Fruit fly (Drosophila melanogaster) whole organism, wandering third instar larva: ENCODE data around the gene Sfp70A4.
A peak's percentile ranks its signal among the peaks of the same experiment; 100 is the strongest.

Experiments used
- Abd-B ChIP-seq: fragments of >200 bp; optimal IDR thresholded peaks from 2 replicates; lab custom pipeline; 2017; ENCODE audit warnings: missing biosample characterization, missing genetic modification characterization
- CG32264 ChIP-seq: fragments of 200-800 bp; sonication (Bioruptor generic); optimal IDR thresholded peaks from 2 replicates; lab custom pipeline; 2016; ENCODE audit warnings: missing biosample characterization, missing genetic modification characterization
- CG9705 ChIP-seq: fragments of 200-800 bp; sonication (Bioruptor generic); optimal IDR thresholded peaks from 2 replicates; lab custom pipeline; 2018; ENCODE audit warnings: missing biosample characterization, mild to moderate bottlenecking, missing genetic modification characterization
- CrebA ChIP-seq: fragments of 200-800 bp; sonication (Bioruptor generic); optimal IDR thresholded peaks from 2 replicates; lab custom pipeline; 2016; ENCODE audit warnings: missing biosample characterization, mild to moderate bottlenecking, missing genetic modification characterization, borderline replicate concordance
- Dfd ChIP-seq: fragments of >200 bp; optimal IDR thresholded peaks from 2 replicates; lab custom pipeline; 2017; ENCODE audit warnings: missing biosample characterization, missing genetic modification characterization
- Dif ChIP-seq: fragments of 200-275, 200-300 bp; sonication (Bioruptor generic); optimal IDR thresholded peaks from 2 replicates; lab custom pipeline; 2018; ENCODE audit warnings: missing biosample characterization, missing genetic modification characterization; ENCODE audit not compliant: partially characterized antibody
- HLH106 ChIP-seq: fragments of 200-800 bp; optimal IDR thresholded peaks from 3 replicates; lab custom pipeline; 2019; ENCODE audit warnings: missing biosample characterization, mild to moderate bottlenecking, missing genetic modification characterization, moderate library complexity
- Hnf4 ChIP-seq: fragments of 200-800 bp; sonication (Bioruptor generic); optimal IDR thresholded peaks from 2 replicates; lab custom pipeline; 2016; ENCODE audit warnings: missing biosample characterization, mild to moderate bottlenecking, missing genetic modification characterization
- Hr83 ChIP-seq: fragments of 200-300 bp; sonication (Bioruptor generic); optimal IDR thresholded peaks from 2 replicates; lab custom pipeline; 2016; ENCODE audit warnings: missing biosample characterization, mild to moderate bottlenecking, missing genetic modification characterization, moderate library complexity; ENCODE audit not compliant: poor library complexity, severe bottlenecking
- Jra ChIP-seq: sonication (Bioruptor generic); optimal IDR thresholded peaks from 2 replicates; lab custom pipeline; 2016; ENCODE audit warnings: missing biosample characterization, missing genetic modification characterization
- Mio ChIP-seq: sonication (Bioruptor generic); optimal IDR thresholded peaks from 2 replicates; lab custom pipeline; 2016; ENCODE audit warnings: missing biosample characterization, missing genetic modification characterization
- Myc ChIP-seq: fragments of >200 bp; optimal IDR thresholded peaks from 2 replicates; lab custom pipeline; 2017
- N ChIP-seq: fragments of >200 bp; optimal IDR thresholded peaks from 2 replicates; lab custom pipeline; 2018; ENCODE audit warnings: missing biosample characterization, missing external identifiers, missing genetic modification characterization
- OdsH ChIP-seq: fragments of 200-800 bp; sonication (Bioruptor generic); optimal IDR thresholded peaks from 2 replicates; lab custom pipeline; 2016; ENCODE audit warnings: missing biosample characterization, mild to moderate bottlenecking, missing genetic modification characterization
- Rel ChIP-seq, 2 experiments: fragments of 200-800 bp; sonication (Bioruptor generic) in 1 of 2; optimal IDR thresholded peaks; 2 replicates in 1 of 2; 3 replicates in 1 of 2; lab custom pipeline; 2016 to 2019; ENCODE audit warnings: mild to moderate bottlenecking in 2 of 2, missing biosample characterization in 2 of 2, missing genetic modification characterization in 2 of 2, moderate library complexity in 1 of 2
- Sp1 ChIP-seq: fragments of 200-800 bp; sonication (Bioruptor generic); optimal IDR thresholded peaks from 3 replicates; lab custom pipeline; 2019; ENCODE audit warnings: missing biosample characterization, mild to moderate bottlenecking, missing genetic modification characterization, moderate library complexity
- Vsx2 ChIP-seq: fragments of 200-300, 225-300 bp; sonication (Bioruptor generic); optimal IDR thresholded peaks from 2 replicates; lab custom pipeline; 2018; ENCODE audit warnings: missing biosample characterization, missing genetic modification characterization; ENCODE audit not compliant: partially characterized antibody
- brk ChIP-seq: fragments of 200-800 bp; sonication (Bioruptor generic); optimal IDR thresholded peaks from 2 replicates; lab custom pipeline; 2016; ENCODE audit warnings: missing biosample characterization, mild to moderate bottlenecking, missing genetic modification characterization
- dl ChIP-seq, 2 experiments: fragments of 175-275, 200-275 bp in 1 of 2; fragments of 200-275 bp in 1 of 2; sonication (Bioruptor generic); optimal IDR thresholded peaks; lab custom pipeline; 2018; ENCODE audit warnings: mild to moderate bottlenecking in 2 of 2, missing biosample characterization in 2 of 2, missing genetic modification characterization in 2 of 2, moderate library complexity in 2 of 2; ENCODE audit not compliant: partially characterized antibody in 2 of 2, insufficient read depth in 1 of 2
- dsf ChIP-seq: sonication (Bioruptor generic); optimal IDR thresholded peaks from 2 replicates; lab custom pipeline; 2016; ENCODE audit warnings: missing biosample characterization, missing genetic modification characterization, borderline replicate concordance
- ey ChIP-seq: fragments of 200-800 bp; sonication (Bioruptor generic); optimal IDR thresholded peaks from 2 replicates; lab custom pipeline; 2016; ENCODE audit warnings: missing biosample characterization, missing genetic modification characterization
- foxo ChIP-seq, 2 experiments: fragments of 200-800 bp; sonication (Bioruptor generic); optimal IDR thresholded peaks; 2 replicates in 1 of 2; 3 replicates in 1 of 2; lab custom pipeline; 2016 to 2017; ENCODE audit warnings: missing biosample characterization in 2 of 2, missing genetic modification characterization in 2 of 2
- fru ChIP-seq: fragments of 200-800 bp; sonication (Bioruptor generic); optimal IDR thresholded peaks from 3 replicates; lab custom pipeline; 2016; ENCODE audit warnings: missing biosample characterization, mild to moderate bottlenecking, missing genetic modification characterization
- h ChIP-seq: fragments of 200-800 bp; sonication (Bioruptor generic); optimal IDR thresholded peaks from 3 replicates; lab custom pipeline; 2016; ENCODE audit warnings: missing biosample characterization, mild to moderate bottlenecking, missing genetic modification characterization
- jim ChIP-seq: fragments of 175-275, 200-325 bp; sonication (Bioruptor generic); optimal IDR thresholded peaks from 2 replicates; lab custom pipeline; 2016; ENCODE audit warnings: missing biosample characterization, mild to moderate bottlenecking, missing genetic modification characterization
- pan ChIP-seq: fragments of >200 bp; optimal IDR thresholded peaks from 2 replicates; lab custom pipeline; 2017
- sage ChIP-seq: fragments of 200-800 bp; sonication (Bioruptor generic); optimal IDR thresholded peaks from 2 replicates; lab custom pipeline; 2016; ENCODE audit warnings: missing biosample characterization, mild to moderate bottlenecking, missing genetic modification characterization
- tai ChIP-seq: sonication (Bioruptor generic); optimal IDR thresholded peaks from 2 replicates; lab custom pipeline; 2016; ENCODE audit warnings: missing biosample characterization, missing genetic modification characterization
- usp ChIP-seq: fragments of >200 bp; optimal IDR thresholded peaks from 2 replicates; lab custom pipeline; 2017; ENCODE audit warnings: missing biosample characterization, missing genetic modification characterization
- woc ChIP-seq: sonication (Bioruptor generic); optimal IDR thresholded peaks from 2 replicates; lab custom pipeline; 2016; ENCODE audit warnings: missing biosample characterization, mild to moderate bottlenecking, missing genetic modification characterization

The Sfp70A4 gene

DNA sequence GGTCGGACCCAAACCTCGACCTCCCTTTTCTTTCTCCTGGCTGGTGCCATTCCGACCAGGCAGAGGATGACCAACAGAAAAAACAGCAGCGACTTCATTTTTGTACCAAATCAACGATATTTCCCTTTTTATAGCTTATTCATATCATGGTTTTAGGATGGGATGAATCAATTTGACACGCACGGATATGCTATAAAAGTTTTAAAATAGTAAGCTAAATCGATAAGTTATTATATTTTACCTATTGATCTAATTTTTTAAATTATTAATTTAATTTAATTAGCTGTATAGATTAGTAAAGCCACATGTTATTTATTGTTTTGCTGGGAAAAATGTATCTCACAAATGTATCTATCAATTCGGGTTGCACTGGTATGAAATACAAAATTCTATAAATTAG lies 2.3 kb upstream of the Sfp70A4 start, which contains the start of gene CG42481:
CG42481 (minus strand) TSS at position 101 of the 400 bp plus-strand sequence.
- TF ChIP-seq Sp1 (GFP tag; lab: Kevin White, UChicago) (no peak), N (GFP tag; lab: Kevin White, UChicago) (no peak), sage (GFP tag; lab: Kevin White, UChicago) (no peak), Hr83 (no peak)
- TF ChIP-seq, all 38 proteins: peak for 0

DNA sequence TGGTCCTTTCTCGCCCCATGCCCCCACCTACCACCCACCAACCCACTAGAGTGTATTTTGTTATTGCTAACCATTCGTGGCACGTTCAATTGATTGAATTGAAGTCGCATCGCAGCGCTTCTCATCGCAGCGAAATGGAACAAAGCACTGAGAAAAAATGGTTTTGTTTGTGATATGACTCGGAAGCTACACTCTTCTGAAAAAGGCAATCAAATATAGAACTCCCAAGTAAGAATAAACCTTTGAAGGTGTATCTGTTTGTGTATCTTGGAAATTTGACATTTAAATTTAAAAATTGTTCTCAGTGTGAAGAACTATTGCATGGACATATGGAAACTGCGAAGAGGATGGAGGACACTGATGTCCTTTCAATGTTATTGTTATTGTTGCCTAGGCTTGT lies 985 bp downstream of the Sfp70A4 start:
- TF ChIP-seq Dif (no peak), HLH106 (no peak), dl (GFP tag; optimal IDR thresholded peaks at IDR 0.05; lab: Kevin White, UChicago; ENCODE audit: insufficient read depth in 1 of 2, partially characterized antibody in 2 of 2) (no peak), Hnf4 (GFP tag; lab: Kevin White, UChicago) (no peak), sage (GFP tag; lab: Kevin White, UChicago) (no peak), Myc (lab: Kevin White, UChicago) (no peak), dsf (no peak), fru (GFP tag; lab: Kevin White, UChicago) (no peak), Jra (GFP tag; lab: Kevin White, UChicago) (no peak), CrebA (no peak), brk (GFP tag; lab: Kevin White, UChicago) (no peak), jim (GFP tag; lab: Kevin White, UChicago) (no peak), Dfd (GFP tag; lab: Kevin White, UChicago) (no peak), Vsx2 (GFP tag; lab: Kevin White, UChicago) (no peak), pan (lab: Kevin White, UChicago) (no peak), Abd-B (GFP tag; lab: Kevin White, UChicago) (no peak), CG32264 (GFP tag; lab: Kevin White, UChicago) (no peak)

DNA sequence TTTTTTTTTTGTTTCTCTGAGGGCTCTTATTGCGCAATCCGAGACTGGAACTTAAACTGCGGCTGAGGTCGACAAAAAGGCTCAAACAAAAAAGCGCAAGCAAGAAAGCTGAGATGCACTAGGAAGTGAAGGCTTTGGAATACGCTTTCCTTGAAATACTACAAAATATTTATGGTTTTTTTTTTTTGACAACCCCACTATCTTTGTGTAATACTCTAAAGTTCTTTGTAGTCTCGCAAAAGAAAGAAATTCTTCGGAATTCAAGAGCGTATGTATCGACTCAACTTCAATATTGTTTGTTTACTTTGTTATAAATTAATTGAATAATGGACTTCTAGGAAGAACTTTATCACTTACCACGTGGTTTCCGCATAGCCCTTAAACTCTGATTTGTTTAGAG lies 8.5 kb downstream of the Sfp70A4 start:
- TF ChIP-seq ey, result peak; percentile 7
- peak; percentile 8 for TF ChIP-seq fru (GFP tag; lab: Kevin White, UChicago)
- TF ChIP-seq OdsH (GFP tag; lab: Kevin White, UChicago), result no peak
- TF ChIP-seq h (GFP tag; lab: Kevin White, UChicago), result peak; percentile 2
- no peak for TF ChIP-seq brk (GFP tag; lab: Kevin White, UChicago)
- TF ChIP-seq, all 38 proteins: peak for 3

DNA sequence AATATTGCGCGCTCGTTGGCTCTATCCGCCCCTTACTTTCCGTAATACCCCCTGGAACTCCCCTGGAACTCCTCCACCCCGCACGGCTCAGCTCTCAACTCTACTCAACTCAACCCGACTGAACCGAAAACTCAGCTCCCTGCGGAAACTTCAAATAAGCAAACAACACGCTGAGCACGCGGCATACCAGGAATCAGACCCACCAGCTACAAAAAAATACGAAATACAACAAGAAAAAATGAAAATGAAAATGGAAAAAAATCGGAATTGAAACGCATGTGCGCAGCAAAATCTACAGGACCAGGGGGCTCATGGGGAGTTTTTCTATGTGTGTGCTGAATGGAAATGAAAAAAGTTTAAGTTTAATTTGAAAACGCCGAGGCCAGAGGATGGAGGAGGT lies 10.0 kb downstream of the Sfp70A4 start:
- TF ChIP-seq Abd-B (GFP tag; lab: Kevin White, UChicago), result no peak
- TF ChIP-seq Jra (GFP tag; lab: Kevin White, UChicago), result no peak
- no peak for TF ChIP-seq h (GFP tag; lab: Kevin White, UChicago)
- TF ChIP-seq Dfd (GFP tag; lab: Kevin White, UChicago), result no peak
- TF ChIP-seq foxo (GFP tag; optimal IDR thresholded peaks at IDR 0.05; lab: Kevin White, UChicago), result no peak
- no peak for TF ChIP-seq CG9705 (GFP tag; lab: Kevin White, UChicago)
- TF ChIP-seq, all 38 proteins: peak for 0

DNA sequence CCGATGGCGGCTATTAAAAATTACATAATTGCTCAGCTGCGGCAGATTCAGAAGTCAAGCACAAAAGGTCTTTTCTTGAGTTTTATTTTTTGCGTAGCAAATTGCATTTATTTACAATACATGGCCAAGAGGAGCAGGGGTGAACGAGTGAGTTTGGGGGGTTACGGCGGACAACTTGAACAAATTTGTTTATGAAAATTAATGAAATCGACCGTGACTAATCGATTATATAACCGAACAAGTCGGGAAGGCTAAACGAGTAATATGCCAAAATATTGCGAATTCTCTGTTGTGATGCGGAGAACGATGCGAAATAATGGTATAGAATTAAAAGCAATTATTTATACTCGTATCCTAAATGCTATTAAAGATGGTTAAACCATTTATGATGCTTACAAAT lies 12.4 kb downstream of the Sfp70A4 start:
- TF ChIP-seq jim (GFP tag; lab: Kevin White, UChicago) (no peak), Dfd (GFP tag; lab: Kevin White, UChicago) (no peak), usp (GFP tag; lab: Kevin White, UChicago) (no peak), dsf (no peak), Mio (GFP tag; lab: Kevin White, UChicago) (no peak), CrebA (no peak), Rel (GFP tag; optimal IDR thresholded peaks at IDR 0.05; lab: Kevin White, UChicago) (no peak), Rel (tag; optimal IDR thresholded peaks at IDR 0.05; lab: Kevin White, UChicago) (no peak), pan (lab: Kevin White, UChicago) (no peak), Hr83 (no peak), tai (GFP tag; lab: Kevin White, UChicago) (no peak), Myc (lab: Kevin White, UChicago) (no peak), h (GFP tag; lab: Kevin White, UChicago) (no peak), brk (GFP tag; lab: Kevin White, UChicago) (no peak), woc (GFP tag; lab: Kevin White, UChicago) (no peak), Dif (no peak)
- TF ChIP-seq, all 38 proteins: peak for 0
